Worm (Caenorhabditis elegans): ENCODE results near the gene ZK512.11.

The ZK512.11 gene

ce11 chrIII:9143911-9144310 is at the start of gene ZK512.11:
Gene ZK512.11, plus strand, starts transcription at chrIII:9144211.
- TF ChIP-seq dao-5 (tag; optimal IDR thresholded peaks at IDR 0.05) = no peak
- no peak for TF ChIP-seq W03F9.2 (tag; optimal IDR thresholded peaks at IDR 0.05)
- no peak for TF ChIP-seq him-1 (tag; optimal IDR thresholded peaks at IDR 0.05)

ce11 chrIII:9101212-9101611 is 42.8 kb upstream of the ZK512.11 start, which contains the start of gene ZK507.1:
Gene ZK507.1, minus strand, starts transcription at chrIII:9101312.
- TF ChIP-seq W03F9.2 (tag; optimal IDR thresholded peaks at IDR 0.05) (no peak), him-1 (tag; optimal IDR thresholded peaks at IDR 0.05) (no peak), dao-5 (tag; optimal IDR thresholded peaks at IDR 0.05) (no peak)

DNA sequence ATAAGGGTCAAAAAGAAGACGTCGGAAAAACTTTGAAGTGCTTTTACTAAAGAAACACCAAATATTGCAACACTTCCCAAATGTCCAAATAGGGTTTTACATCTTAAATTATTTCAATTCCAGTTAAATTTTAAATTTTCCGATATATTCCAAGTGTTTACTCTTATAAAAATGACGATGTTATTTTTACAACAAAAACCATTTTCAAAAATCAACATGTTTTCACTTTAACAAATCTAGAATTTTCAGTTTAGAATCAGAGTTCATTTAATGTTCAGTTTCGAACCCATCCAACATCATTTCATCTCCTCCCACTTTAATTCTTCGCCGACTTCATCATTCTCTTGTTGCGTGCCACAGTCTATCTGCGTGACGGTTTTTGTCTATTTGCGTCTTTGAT is 40.4 kb upstream of the ZK512.11 start, which contains the start of gene dos-1:
dos-1 (plus strand) TSS at position 301 of the 400 bp plus-strand sequence.
- TF ChIP-seq dao-5 (tag; optimal IDR thresholded peaks at IDR 0.05) = no peak

ce11 chrIII:9104060-9104459 is 40.0 kb upstream of the ZK512.11 start:
- TF ChIP-seq dao-5 (tag; optimal IDR thresholded peaks at IDR 0.05) (no peak), W03F9.2 (tag; optimal IDR thresholded peaks at IDR 0.05) (no peak), him-1 (tag; optimal IDR thresholded peaks at IDR 0.05) (peak; percentile 8)

DNA sequence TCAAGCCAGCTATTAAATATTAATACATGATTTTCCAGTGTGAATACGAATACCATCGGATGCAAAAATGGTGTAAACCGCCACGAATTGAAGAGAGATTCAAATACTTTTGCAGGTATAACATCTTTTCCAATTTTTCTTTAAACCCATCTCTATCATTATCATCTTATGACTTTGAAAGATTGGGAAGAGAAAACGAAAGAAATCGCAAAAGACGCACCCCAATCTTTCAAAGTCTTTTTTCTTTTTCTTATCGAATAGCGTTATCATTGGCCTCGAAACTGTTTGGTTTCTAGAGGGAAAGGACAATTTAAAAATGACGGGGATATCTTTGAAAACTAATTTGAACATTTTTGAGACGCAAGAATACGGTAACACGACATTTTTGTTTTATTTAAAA is 38.4 kb upstream of the ZK512.11 start:
- TF ChIP-seq him-1 (tag; optimal IDR thresholded peaks at IDR 0.05) = no peak
- no peak for TF ChIP-seq W03F9.2 (tag; optimal IDR thresholded peaks at IDR 0.05)
- TF ChIP-seq dao-5 (tag; optimal IDR thresholded peaks at IDR 0.05) = no peak

ce11 chrIII:9109172-9109571 is 34.8 kb upstream of the ZK512.11 start, which contains the start of gene cya-1:
Gene cya-1, minus strand, starts transcription at chrIII:9109272.
- TF ChIP-seq him-1 (tag; optimal IDR thresholded peaks at IDR 0.05) = no peak
- no peak for TF ChIP-seq dao-5 (tag; optimal IDR thresholded peaks at IDR 0.05)
- TF ChIP-seq W03F9.2 (tag; optimal IDR thresholded peaks at IDR 0.05) = no peak

DNA sequence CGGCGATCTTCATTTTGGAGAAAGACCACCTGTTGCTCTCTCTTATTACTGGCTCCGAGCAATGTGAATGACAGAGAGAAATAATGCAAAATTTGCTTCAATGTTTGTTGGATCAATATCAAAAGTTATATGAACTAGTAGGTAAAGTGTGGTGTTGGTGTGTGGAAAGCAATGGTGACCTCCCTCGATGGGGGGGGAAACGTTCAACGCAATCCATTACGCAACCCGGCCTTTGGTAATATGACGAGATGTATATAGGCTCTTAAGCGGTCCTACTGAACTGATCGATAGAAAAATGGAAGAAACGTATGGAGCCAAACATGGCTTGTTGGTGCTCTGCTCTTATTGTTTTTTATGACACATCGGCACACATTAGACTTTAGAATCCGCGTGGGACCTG is 34.3 kb upstream of the ZK512.11 start:
- TF ChIP-seq him-1 (tag; optimal IDR thresholded peaks at IDR 0.05) = no peak
- no peak for TF ChIP-seq dao-5 (tag; optimal IDR thresholded peaks at IDR 0.05)
- TF ChIP-seq W03F9.2 (tag; optimal IDR thresholded peaks at IDR 0.05) = no peak

DNA sequence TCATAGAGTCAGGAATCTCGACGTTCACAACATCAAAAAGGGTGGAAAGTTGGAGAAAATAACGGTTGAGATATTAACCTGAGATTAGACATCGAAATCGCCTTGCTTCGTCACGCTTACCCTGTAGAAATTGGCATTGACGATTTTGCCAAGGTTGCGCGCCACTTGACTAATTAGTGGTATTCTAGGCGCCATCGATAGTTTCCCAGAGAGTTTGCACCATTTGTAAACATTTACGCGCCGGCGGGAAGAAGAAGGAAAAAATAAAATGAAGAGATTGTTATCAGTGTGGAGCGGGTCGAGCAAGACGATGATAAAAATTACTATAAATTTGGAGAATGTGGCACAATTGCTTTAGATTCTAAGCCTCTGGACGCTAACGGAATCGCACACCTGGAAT is 33.7 kb upstream of the ZK512.11 start:
- TF ChIP-seq him-1 (tag; optimal IDR thresholded peaks at IDR 0.05) (no peak), W03F9.2 (tag; optimal IDR thresholded peaks at IDR 0.05) (no peak), dao-5 (tag; optimal IDR thresholded peaks at IDR 0.05) (no peak)

DNA sequence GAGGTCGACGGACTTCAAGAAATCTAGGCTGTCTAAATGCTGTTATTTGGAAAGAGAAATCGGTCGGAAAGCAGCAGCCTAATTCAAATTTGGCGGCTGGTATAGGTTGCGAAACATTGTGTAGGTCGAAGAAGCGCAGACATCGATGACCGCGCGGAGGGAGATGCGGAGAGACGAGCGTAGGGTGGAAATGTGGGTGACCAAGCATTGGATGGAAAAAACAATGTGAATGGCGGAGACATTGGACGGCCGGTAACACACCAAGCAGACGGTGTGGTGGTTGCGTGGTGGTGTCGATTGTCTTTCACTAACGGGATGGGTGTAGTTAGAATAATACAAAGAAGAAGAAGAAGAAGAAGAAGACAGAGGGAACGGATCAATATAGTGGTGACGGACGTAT is 31.5 kb upstream of the ZK512.11 start:
- TF ChIP-seq dao-5 (tag; optimal IDR thresholded peaks at IDR 0.05) (no peak), him-1 (tag; optimal IDR thresholded peaks at IDR 0.05) (no peak), W03F9.2 (tag; optimal IDR thresholded peaks at IDR 0.05) (no peak)

DNA sequence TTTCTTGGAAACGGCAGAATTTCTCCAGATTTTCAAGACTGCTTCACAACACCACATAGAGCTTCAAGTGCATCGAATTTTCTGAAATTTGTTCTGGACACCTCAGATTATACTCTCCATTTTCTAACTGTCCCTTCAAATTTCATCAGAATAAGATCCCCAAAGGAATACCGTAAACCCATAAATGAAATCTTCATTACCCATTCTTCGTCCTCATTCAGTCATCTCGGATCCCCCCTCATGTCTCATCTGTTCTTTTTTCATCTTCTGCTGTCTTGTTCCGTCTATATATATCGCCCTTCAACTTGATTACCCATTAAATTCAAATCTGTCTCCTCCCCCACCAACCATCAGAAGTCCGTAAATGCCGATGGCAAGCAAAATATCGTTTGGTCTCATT is 29.9 kb upstream of the ZK512.11 start:
- TF ChIP-seq him-1 (tag; optimal IDR thresholded peaks at IDR 0.05) (no peak), W03F9.2 (tag; optimal IDR thresholded peaks at IDR 0.05) (no peak), dao-5 (tag; optimal IDR thresholded peaks at IDR 0.05) (no peak)

DNA sequence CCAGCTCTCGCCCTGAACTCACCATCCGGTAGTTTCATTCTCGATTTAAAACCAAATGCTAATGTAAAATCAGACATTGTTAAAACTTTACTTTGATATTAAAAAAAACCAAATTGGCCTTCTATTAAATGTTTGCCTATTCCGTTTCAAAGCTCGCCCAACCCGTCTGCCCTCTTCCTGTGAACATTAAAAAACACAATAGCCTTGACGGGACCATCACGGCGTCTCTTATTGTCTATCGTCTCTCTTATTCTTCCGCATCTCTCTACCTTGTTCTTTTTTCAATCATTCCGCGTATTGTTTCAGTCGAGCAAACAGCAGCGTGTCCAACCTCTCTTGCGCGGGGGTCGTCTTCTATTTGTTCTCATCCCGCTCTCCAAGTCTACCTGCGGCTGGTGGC is 29.4 kb upstream of the ZK512.11 start, which contains the start of gene ZK512.1:
ZK512.1 (plus strand) TSS at position 301 of the 400 bp plus-strand sequence.
- no peak for TF ChIP-seq him-1 (tag; optimal IDR thresholded peaks at IDR 0.05)
- no peak for TF ChIP-seq dao-5 (tag; optimal IDR thresholded peaks at IDR 0.05)
- TF ChIP-seq W03F9.2 (tag; optimal IDR thresholded peaks at IDR 0.05) = no peak

DNA sequence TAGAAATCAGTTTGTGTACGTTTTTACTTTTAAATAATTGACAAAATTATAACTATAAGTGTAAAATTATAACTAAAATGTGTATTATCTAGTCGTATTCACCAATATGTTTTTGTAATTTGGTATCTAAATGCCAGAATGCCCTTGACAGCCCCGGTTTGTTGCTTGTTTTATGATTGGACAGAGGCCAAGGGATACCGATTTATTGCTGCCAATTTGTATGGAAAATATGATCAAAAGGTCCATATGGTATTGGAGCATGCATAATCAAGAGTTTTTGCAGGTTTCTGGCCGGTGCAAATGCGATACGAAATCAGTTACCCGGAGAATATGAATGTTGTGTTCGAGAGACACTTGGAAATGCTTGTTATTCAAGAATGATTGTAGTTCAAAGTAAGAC is 28.3 kb upstream of the ZK512.11 start:
- TF ChIP-seq W03F9.2 (tag; optimal IDR thresholded peaks at IDR 0.05) (no peak), him-1 (tag; optimal IDR thresholded peaks at IDR 0.05) (no peak), dao-5 (tag; optimal IDR thresholded peaks at IDR 0.05) (no peak)

DNA sequence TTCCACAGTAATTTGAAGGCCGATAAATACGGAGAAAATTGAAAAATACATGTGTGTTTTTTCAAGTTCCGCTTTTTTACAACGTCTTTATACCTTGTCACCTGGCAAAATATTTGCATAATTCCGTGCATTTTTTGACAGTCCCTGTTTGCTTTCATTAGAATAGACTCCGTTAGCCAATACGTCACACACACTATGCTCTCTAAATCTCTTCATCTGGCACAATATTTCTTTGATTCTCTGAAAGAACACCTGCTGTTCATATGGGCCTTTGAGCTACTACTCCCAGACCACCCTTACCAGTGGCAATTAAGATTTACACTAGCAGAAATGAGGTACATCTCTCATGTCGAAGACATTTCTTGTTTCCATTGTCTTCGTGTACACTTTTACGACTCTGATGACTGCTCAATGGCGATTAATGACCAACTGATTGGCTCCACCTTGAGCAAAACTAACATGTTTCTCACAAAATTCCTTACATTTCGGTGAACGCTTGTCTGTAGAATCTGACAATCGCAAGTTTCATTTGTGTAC is 25.6 kb upstream of the ZK512.11 start, which contains the start of gene grl-11:
grl-11 (minus strand) TSS at position 51 of the 537 bp plus-strand sequence.
- TF ChIP-seq W03F9.2 (tag; optimal IDR thresholded peaks at IDR 0.05) (no peak), him-1 (tag; optimal IDR thresholded peaks at IDR 0.05) (no peak), dao-5 (tag; optimal IDR thresholded peaks at IDR 0.05) (no peak)

DNA sequence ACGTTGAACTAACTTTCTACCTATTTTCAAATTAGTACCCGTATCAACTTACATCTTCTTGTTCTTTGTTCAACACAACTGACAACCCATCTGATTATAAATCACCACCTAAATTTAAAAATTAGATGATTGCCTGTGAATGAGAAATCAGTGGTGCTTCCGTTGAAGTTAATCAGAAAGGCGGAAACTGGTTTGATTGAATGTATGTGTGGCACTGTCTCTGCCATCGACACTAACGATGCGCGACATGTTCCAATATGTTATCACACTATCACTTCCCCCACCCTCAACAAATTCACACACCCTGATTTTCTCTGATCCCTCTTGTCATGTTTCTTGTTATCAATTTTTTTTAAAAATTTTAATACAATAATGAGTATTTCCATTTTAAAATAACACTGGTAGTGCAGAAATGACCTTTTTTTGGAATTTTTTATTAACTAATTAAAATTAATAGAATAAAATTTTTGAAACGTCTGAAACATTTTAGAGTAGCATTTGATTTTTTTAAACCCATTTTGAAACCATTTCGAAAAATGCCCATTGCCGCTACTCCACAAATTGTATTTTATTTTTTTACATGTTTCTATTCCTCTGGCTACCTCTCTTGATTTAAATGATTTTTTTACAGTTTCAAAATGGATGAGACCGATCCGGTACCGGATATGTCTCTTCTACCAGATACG is 24.9 kb upstream of the ZK512.11 start, which contains the start of gene ced-11:
ced-11 (plus strand) TSS at position 636 of the 686 bp plus-strand sequence.
- no peak for TF ChIP-seq him-1 (tag; optimal IDR thresholded peaks at IDR 0.05)
- TF ChIP-seq dao-5 (tag; optimal IDR thresholded peaks at IDR 0.05) = no peak
- TF ChIP-seq W03F9.2 (tag; optimal IDR thresholded peaks at IDR 0.05) = no peak

Measured in whole organism, L4/young adult.